Fruit fly (Drosophila melanogaster): ENCODE results near the gene CG12986.

The CG12986 gene

dm6 chrX:17850179-17850578 lies 30.7 kb upstream of the CG12986 start, which contains the start of the genes CG15814 and Spt7 (continued):
- TF ChIP-seq CG7745 (tag; optimal IDR thresholded peaks at IDR 0.05): no peak
- TF ChIP-seq CG9797 (GFP tag; optimal IDR thresholded peaks at IDR 0.05): peak; percentile 54
- no peak for TF ChIP-seq shn (GFP tag; optimal IDR thresholded peaks at IDR 0.05)
- no peak for TF ChIP-seq kay (GFP tag; optimal IDR thresholded peaks at IDR 0.05)
- no peak for TF ChIP-seq Oaz (GFP tag; IDR thresholded peaks at IDR 0.05)
- no peak for TF ChIP-seq CG30403 (GFP tag; optimal IDR thresholded peaks at IDR 0.05)
- TF ChIP-seq chif (GFP tag; optimal IDR thresholded peaks at IDR 0.05): peak in 1 of 2 experiments; percentile 35
- no peak for TF ChIP-seq tup (GFP tag; optimal IDR thresholded peaks at IDR 0.05)
- no peak for TF ChIP-seq CG16779 (GFP tag; IDR thresholded peaks at IDR 0.05)
- peak; percentile 70 to 95 for TF ChIP-seq crp (GFP tag; optimal IDR thresholded peaks at IDR 0.05)
- peak; percentile 52 for TF ChIP-seq CG33213 (GFP tag; optimal IDR thresholded peaks at IDR 0.05)
- peak; percentile 90 for TF ChIP-seq amos (GFP tag; IDR thresholded peaks at IDR 0.05; ENCODE audit: partially characterized antibody)
- no peak for TF ChIP-seq ab (GFP tag; optimal IDR thresholded peaks at IDR 0.05)
- no peak for TF ChIP-seq Aef1 (GFP tag; IDR thresholded peaks at IDR 0.05)
- TF ChIP-seq CG18619 (GFP tag; optimal IDR thresholded peaks at IDR 0.05): no peak
- TF ChIP-seq Sry-β (GFP tag; optimal IDR thresholded peaks at IDR 0.05): no peak
- TF ChIP-seq ham (GFP tag; IDR thresholded peaks at IDR 0.05): no peak
- no peak for TF ChIP-seq fd96Cb (tag; optimal IDR thresholded peaks at IDR 0.05)
- TF ChIP-seq p53 (GFP tag; optimal IDR thresholded peaks at IDR 0.05): no peak
- 0 out of 2 replicates have a peak, but pooled peaks have one; percentile 5 for TF ChIP-seq lmd (GFP tag; IDR thresholded peaks at IDR 0.05)
- peak; percentile 72 for TF ChIP-seq sna (GFP tag; IDR thresholded peaks at IDR 0.05; ENCODE audit: partially characterized antibody)
- no peak for TF ChIP-seq CG9876 (GFP tag; optimal IDR thresholded peaks at IDR 0.05)
- TF ChIP-seq Gug (GFP tag; IDR thresholded peaks at IDR 0.05): no peak
- TF ChIP-seq Doc2 (GFP tag; IDR thresholded peaks at IDR 0.05): no peak
- TF ChIP-seq Meics (GFP tag; optimal IDR thresholded peaks at IDR 0.05): peak; percentile 47
- no peak for TF ChIP-seq Hr78 (GFP tag; optimal IDR thresholded peaks at IDR 0.05)
- peak; percentile 37 for TF ChIP-seq schlank (tag; optimal IDR thresholded peaks at IDR 0.05)
- TF ChIP-seq Hsf (GFP tag; optimal IDR thresholded peaks at IDR 0.05): peak; percentile 15
- TF ChIP-seq h (optimal IDR thresholded peaks at IDR 0.05): no peak
- peak; percentile 32 for TF ChIP-seq grn (GFP tag; optimal IDR thresholded peaks at IDR 0.05)
- no peak for TF ChIP-seq jing (GFP tag; optimal IDR thresholded peaks at IDR 0.05)
- peak; percentile 30 for TF ChIP-seq CG33557 (GFP tag; optimal IDR thresholded peaks at IDR 0.05)
- no peak for TF ChIP-seq lov (optimal IDR thresholded peaks at IDR 0.05)
- no peak for TF ChIP-seq lov (GFP tag; IDR thresholded peaks at IDR 0.05)
- peak; percentile 44 for TF ChIP-seq bab2 (GFP tag; optimal IDR thresholded peaks at IDR 0.05)
- no peak for TF ChIP-seq ase (GFP tag; IDR thresholded peaks at IDR 0.05)
- TF ChIP-seq CG4328 (GFP tag; optimal IDR thresholded peaks at IDR 0.05): peak; percentile 13
- TF ChIP-seq bcd (GFP tag; optimal IDR thresholded peaks at IDR 0.05): peak; percentile 35
- peak; percentile 34 for TF ChIP-seq Lhr (GFP tag; optimal IDR thresholded peaks at IDR 0.05)
- no peak for TF ChIP-seq CG6175 (GFP tag; IDR thresholded peaks at IDR 0.05)
- TF ChIP-seq CG3838 (GFP tag; optimal IDR thresholded peaks at IDR 0.05): peak; percentile 15
- TF ChIP-seq CG17361 (GFP tag; IDR thresholded peaks at IDR 0.05): 0 out of 3 replicates have a peak, but pooled peaks have one; percentile 25
- TF ChIP-seq E2f1 (GFP tag; IDR thresholded peaks at IDR 0.05): no peak
- TF ChIP-seq CG17912 (GFP tag; optimal IDR thresholded peaks at IDR 0.05): no peak
- no peak for TF ChIP-seq yki (optimal IDR thresholded peaks at IDR 0.05)
- TF ChIP-seq cad (GFP tag; optimal IDR thresholded peaks at IDR 0.05): no peak
- no peak for TF ChIP-seq Asciz (GFP tag; optimal IDR thresholded peaks at IDR 0.05)
- TF ChIP-seq CG3163 (GFP tag; optimal IDR thresholded peaks at IDR 0.05): peak; percentile 37
- peak; percentile 52 for TF ChIP-seq dm (GFP tag; optimal IDR thresholded peaks at IDR 0.05)
- TF ChIP-seq CG8089 (GFP tag; optimal IDR thresholded peaks at IDR 0.05): peak; percentile 12
- TF ChIP-seq psq (GFP tag; optimal IDR thresholded peaks at IDR 0.05): no peak
- TF ChIP-seq ind (GFP tag; optimal IDR thresholded peaks at IDR 0.05): no peak
- TF ChIP-seq CG6689 (GFP tag; IDR thresholded peaks at IDR 0.05): no peak
